Worm (Caenorhabditis elegans) whole organism, L1 larva: Measurements from ENCODE around the gene sec-31.
A peak's percentile ranks its signal among the peaks of the same experiment; 100 is the strongest.

Source experiments
- aha-1 ChIP-seq: fragments of 150-350 bp; optimal IDR thresholded peaks from 2 replicates; lab custom pipeline; 2014; ENCODE audit warnings: missing biosample characterization, missing genetic modification characterization
- blmp-1 ChIP-seq: fragments of 150-350 bp; optimal IDR thresholded peaks from 2 replicates; lab custom pipeline; 2014; ENCODE audit warnings: missing biosample characterization, missing genetic modification characterization
- ceh-8 ChIP-seq: fragments of 200-800 bp; sonication (Bioruptor generic); optimal IDR thresholded peaks from 2 replicates; lab custom pipeline; 2018; ENCODE audit warnings: mild to moderate bottlenecking, missing genetic modification characterization, moderate library complexity, missing compliant biosample characterization
- dpl-1 ChIP-seq, 3 experiments: fragments of 150-350 bp in 2 of 3; sonication (generic microtip) in 1 of 3; optimal IDR thresholded peaks; 2 replicates each; lab custom pipeline; 2014 to 2017; ENCODE audit warnings: missing biosample characterization in 3 of 3, missing genetic modification characterization in 3 of 3, missing genetic modification reagents in 3 of 3
- dsc-1 ChIP-seq: sonication (generic microtip); optimal IDR thresholded peaks from 2 replicates; lab custom pipeline; 2016; ENCODE audit warnings: mild to moderate bottlenecking, missing genetic modification characterization, missing compliant biosample characterization
- efl-1 ChIP-seq, 4 experiments: fragments of 150-350 bp; optimal IDR thresholded peaks in 3 of 4; peaks in 1 of 4; 1 replicate in 1 of 4; 2 replicates in 3 of 4; lab custom pipeline; 2014; ENCODE audit warnings: missing biosample characterization in 2 of 4, missing genetic modification characterization in 2 of 4, missing genetic modification reagents in 2 of 4
- efl-3 ChIP-seq: fragments of 200-800 bp; sonication (Bioruptor generic); optimal IDR thresholded peaks from 2 replicates; lab custom pipeline; 2018; ENCODE audit warnings: mild to moderate bottlenecking, missing genetic modification characterization, missing compliant biosample characterization
- egl-27 ChIP-seq, 2 experiments: fragments of 150-350 bp in 1 of 2; sonication (generic microtip); optimal IDR thresholded peaks; 3 replicates each; lab custom pipeline; 2017 to 2018; ENCODE audit warnings: missing biosample characterization in 2 of 2, missing genetic modification characterization in 2 of 2, missing genetic modification reagents in 2 of 2
- elt-2 ChIP-seq: sonication (generic microtip); optimal IDR thresholded peaks from 2 replicates; lab custom pipeline; 2016; ENCODE audit warnings: missing genetic modification characterization, mild to moderate bottlenecking, inconsistent platforms, missing compliant biosample characterization, missing genetic modification reagents
- elt-3 ChIP-seq, 6 experiments: fragments of 150-350 bp in 1 of 6; sonication (generic microtip); optimal IDR thresholded peaks; 2 replicates each; lab custom pipeline; 2017 to 2018; ENCODE audit warnings: missing biosample characterization in 6 of 6, missing genetic modification characterization in 6 of 6, inconsistent platforms in 1 of 6
- fkh-4 ChIP-seq: sonication (generic microtip); optimal IDR thresholded peaks from 2 replicates; lab custom pipeline; 2016; ENCODE audit warnings: missing compliant biosample characterization, missing genetic modification characterization, borderline replicate concordance
- fkh-8 ChIP-seq: sonication (generic microtip); optimal IDR thresholded peaks from 2 replicates; lab custom pipeline; 2016; ENCODE audit warnings: mild to moderate bottlenecking, missing genetic modification characterization, missing compliant biosample characterization
- grh-1 ChIP-seq: fragments of 200-800 bp; sonication (Bioruptor generic); IDR thresholded peaks from 2 replicates; pipeline ENCODE4 v1.3.6; 2022; ENCODE audit warnings: missing genetic modification reagents, missing genetic modification characterization, missing compliant biosample characterization
- hpl-2 ChIP-seq: fragments of 150-350 bp; optimal IDR thresholded peaks from 2 replicates; lab custom pipeline; 2014; ENCODE audit warnings: missing biosample characterization, missing genetic modification reagents, missing genetic modification characterization
- irx-1 ChIP-seq: sonication (generic microtip); optimal IDR thresholded peaks from 2 replicates; lab custom pipeline; 2016; ENCODE audit warnings: missing genetic modification characterization, missing compliant biosample characterization
- jun-1 ChIP-seq: fragments of 150-350 bp; optimal IDR thresholded peaks from 2 replicates; lab custom pipeline; 2014; ENCODE audit warnings: missing biosample characterization, missing genetic modification reagents, missing genetic modification characterization
- lin-14 ChIP-seq: fragments of 200-800 bp; sonication (Bioruptor generic); optimal IDR thresholded peaks from 2 replicates; lab custom pipeline; 2018; ENCODE audit warnings: mild to moderate bottlenecking, missing genetic modification characterization, moderate library complexity, missing compliant biosample characterization
- lin-15B ChIP-seq: fragments of 150-350 bp; sonication (generic microtip); optimal IDR thresholded peaks from 3 replicates; lab custom pipeline; 2014; ENCODE audit warnings: missing biosample characterization, missing genetic modification characterization
- lin-35 ChIP-seq, 2 experiments: fragments of 150-350 bp; optimal IDR thresholded peaks; 2 replicates each; lab custom pipeline; 2014; ENCODE audit warnings: missing biosample characterization in 2 of 2, missing genetic modification characterization in 2 of 2, missing genetic modification reagents in 2 of 2
- lin-39 ChIP-seq: fragments of 150-350 bp; optimal IDR thresholded peaks from 2 replicates; lab custom pipeline; 2014; ENCODE audit warnings: missing biosample characterization, missing genetic modification reagents, missing genetic modification characterization
- lir-3 ChIP-seq: sonication (generic microtip); optimal IDR thresholded peaks from 2 replicates; lab custom pipeline; 2016; ENCODE audit warnings: mild to moderate bottlenecking, missing genetic modification characterization, moderate library complexity, missing compliant biosample characterization; ENCODE audit not compliant: poor library complexity
- mab-9 ChIP-seq: fragments of 200-800 bp; sonication (Bioruptor generic); IDR thresholded peaks from 2 replicates; pipeline ENCODE4 v1.3.6; 2022; ENCODE audit warnings: missing genetic modification reagents, missing genetic modification characterization, missing compliant biosample characterization
- mdl-1 ChIP-seq, 2 experiments: fragments of 150-350 bp; optimal IDR thresholded peaks; 2 replicates each; lab custom pipeline; 2014 to 2017; ENCODE audit warnings: missing biosample characterization in 2 of 2, missing genetic modification characterization in 2 of 2, inconsistent platforms in 1 of 2
- mep-1 ChIP-seq: fragments of 150-350 bp; optimal IDR thresholded peaks from 2 replicates; lab custom pipeline; 2014; ENCODE audit warnings: missing biosample characterization, missing genetic modification characterization
- nhr-11 ChIP-seq: fragments of 150-350 bp; optimal IDR thresholded peaks from 2 replicates; lab custom pipeline; 2014; ENCODE audit warnings: missing biosample characterization, missing genetic modification characterization
- nhr-20 ChIP-seq: sonication (generic microtip); optimal IDR thresholded peaks from 2 replicates; lab custom pipeline; 2016; ENCODE audit warnings: mild to moderate bottlenecking, missing genetic modification characterization, missing compliant biosample characterization
- nhr-71 ChIP-seq: sonication (generic microtip); optimal IDR thresholded peaks from 2 replicates; lab custom pipeline; 2016; ENCODE audit warnings: mild to moderate bottlenecking, missing genetic modification characterization, moderate library complexity, missing compliant biosample characterization
- nhr-76 ChIP-seq: sonication (generic microtip); optimal IDR thresholded peaks from 2 replicates; lab custom pipeline; 2017; ENCODE audit warnings: missing biosample characterization, missing genetic modification characterization
- nhr-85 ChIP-seq: sonication (generic microtip); peaks from one replicate; lab custom pipeline; 2016; ENCODE audit warnings: missing genetic modification characterization, inconsistent platforms, missing compliant biosample characterization
- nhr-90 ChIP-seq: sonication (generic microtip); optimal IDR thresholded peaks from 2 replicates; lab custom pipeline; 2016; ENCODE audit warnings: mild to moderate bottlenecking, missing genetic modification characterization, missing compliant biosample characterization; ENCODE audit not compliant: poor library complexity
- pag-3 ChIP-seq: sonication (generic microtip); optimal IDR thresholded peaks from 2 replicates; lab custom pipeline; 2017; ENCODE audit warnings: missing genetic modification characterization, mild to moderate bottlenecking, missing compliant biosample characterization, antibody characterized with exemption, borderline replicate concordance; ENCODE audit not compliant: insufficient read depth
- pax-3 ChIP-seq: fragments of 200-800 bp; sonication (Bioruptor generic); optimal IDR thresholded peaks from 2 replicates; lab custom pipeline; 2018; ENCODE audit warnings: mild to moderate bottlenecking, missing genetic modification characterization, moderate library complexity, missing compliant biosample characterization
- pqm-1 ChIP-seq: sonication (generic microtip); optimal IDR thresholded peaks from 3 replicates; lab custom pipeline; 2017; ENCODE audit warnings: missing biosample characterization, missing genetic modification characterization
- rnt-1 ChIP-seq: sonication (generic microtip); optimal IDR thresholded peaks from 2 replicates; lab custom pipeline; 2016; ENCODE audit warnings: mild to moderate bottlenecking, missing genetic modification characterization, moderate library complexity, missing compliant biosample characterization
- skn-1 ChIP-seq: fragments of 150-350 bp; optimal IDR thresholded peaks from 2 replicates; lab custom pipeline; 2014; ENCODE audit warnings: missing biosample characterization, missing genetic modification characterization
- snu-23 ChIP-seq: sonication (generic microtip); optimal IDR thresholded peaks from 2 replicates; lab custom pipeline; 2016; ENCODE audit warnings: missing genetic modification characterization, missing compliant biosample characterization
- sptf-1 ChIP-seq: fragments of 150-350 bp; optimal IDR thresholded peaks from 2 replicates; lab custom pipeline; 2014; ENCODE audit warnings: missing biosample characterization, missing genetic modification characterization
- sup-37 ChIP-seq: fragments of 200-800 bp; sonication (Bioruptor generic); optimal IDR thresholded peaks from 2 replicates; lab custom pipeline; 2018; ENCODE audit warnings: mild to moderate bottlenecking, missing genetic modification characterization, missing compliant biosample characterization
- swsn-7 ChIP-seq: sonication (generic microtip); optimal IDR thresholded peaks from 2 replicates; lab custom pipeline; 2016; ENCODE audit warnings: missing genetic modification characterization, missing compliant biosample characterization
- tlp-1 ChIP-seq: fragments of 150-350 bp; optimal IDR thresholded peaks from 2 replicates; lab custom pipeline; 2014; ENCODE audit warnings: missing biosample characterization, missing genetic modification characterization
- unc-86 ChIP-seq: sonication (generic microtip); optimal IDR thresholded peaks from 2 replicates; lab custom pipeline; 2016; ENCODE audit warnings: missing genetic modification characterization, missing compliant biosample characterization
- unc-98 ChIP-seq: fragments of 200-800 bp; sonication (Bioruptor generic); IDR thresholded peaks from 2 replicates; pipeline ENCODE4 v1.3.6; 2022; ENCODE audit warnings: missing genetic modification characterization, missing compliant biosample characterization
- vab-15 ChIP-seq: sonication (generic microtip); optimal IDR thresholded peaks from 2 replicates; lab custom pipeline; 2017; ENCODE audit warnings: missing genotype, mild to moderate bottlenecking, missing genetic modification characterization, missing compliant biosample characterization
- zag-1 ChIP-seq: fragments of 150-350 bp; optimal IDR thresholded peaks from 2 replicates; lab custom pipeline; 2014; ENCODE audit warnings: missing biosample characterization, missing genetic modification characterization

sec-31 gene

ce11 chrIV:11372366-11372997, 890 bp upstream of the sec-31 start, which contains the start of gene cbd-1:
Gene cbd-1, plus strand, starts transcription at chrIV:11372991.
- no peak for TF ChIP-seq nhr-11
- TF ChIP-seq zag-1, result no peak
- TF ChIP-seq aha-1 (tag; lab: Kevin White, UChicago), result no peak
- no peak for TF ChIP-seq irx-1 (tag; lab: Kevin White, UChicago)
- no peak for TF ChIP-seq vab-15 (tag; lab: Kevin White, UChicago)
- TF ChIP-seq fkh-4, result no peak
- TF ChIP-seq snu-23 (GFP tag; lab: Kevin White, UChicago), result no peak
- TF ChIP-seq hpl-2, result no peak
- TF ChIP-seq sptf-1, result no peak
- TF ChIP-seq swsn-7 (tag; lab: Kevin White, UChicago), result no peak
- no peak for TF ChIP-seq elt-3 (tag; optimal IDR thresholded peaks at IDR 0.05; lab: Kevin White, UChicago)
- TF ChIP-seq jun-1, result no peak
- no peak for TF ChIP-seq unc-98
- TF ChIP-seq egl-27 (tag; optimal IDR thresholded peaks at IDR 0.05; lab: Kevin White, UChicago), result no peak
- TF ChIP-seq dpl-1 (GFP tag; optimal IDR thresholded peaks at IDR 0.05; lab: Kevin White, UChicago), result no peak
- TF ChIP-seq sup-37, result no peak
- TF ChIP-seq tlp-1 (tag; lab: Kevin White, UChicago), result no peak
- TF ChIP-seq pag-3, result no peak
- TF ChIP-seq lir-3, result no peak
- no peak for TF ChIP-seq mab-9 (GFP tag; lab: Robert Waterston, UW)

- TF ChIP-seq efl-3 (GFP tag; lab: Kevin White, UChicago) (no peak), nhr-20 (tag; lab: Kevin White, UChicago) (peak; percentile 22), nhr-76 (no peak), mdl-1 (tag; optimal IDR thresholded peaks at IDR 0.05; lab: Kevin White, UChicago) (no peak), efl-1 (optimal IDR thresholded peaks at IDR 0.05; lab: Kevin White, UChicago) (peak; percentile 16 to 29), efl-1 (GFP tag; optimal IDR thresholded peaks at IDR 0.05 in 1 of 2; lab: Kevin White, UChicago) (peak in 1 of 2 experiments; percentile 91), lin-15B (tag; lab: Kevin White, UChicago) (no peak), rnt-1 (no peak), pqm-1 (tag; lab: Kevin White, UChicago) (no peak), grh-1 (no peak), nhr-85 (tag; lab: Kevin White, UChicago) (peak; percentile 79), nhr-71 (tag; lab: Kevin White, UChicago) (peak; percentile 17), blmp-1 (tag; lab: Kevin White, UChicago) (peak; percentile 23), snu-23 (GFP tag; lab: Kevin White, UChicago) (peak; percentile 8), pax-3 (tag; lab: Kevin White, UChicago) (no peak), nhr-90 (peak; percentile 2), lin-14 (GFP tag; lab: Kevin White, UChicago) (peak; percentile 38), irx-1 (tag; lab: Kevin White, UChicago) (no peak), ceh-8 (no peak), mep-1 (tag; lab: Kevin White, UChicago) (peak; percentile 34), dsc-1 (no peak), lin-35 (GFP tag; optimal IDR thresholded peaks at IDR 0.05; lab: Kevin White, UChicago) (peak in 1 of 2 experiments; percentile 63), unc-86 (tag; lab: Kevin White, UChicago) (no peak), zag-1 (no peak), hpl-2 (peak; percentile 43), fkh-8 (no peak), lin-39 (no peak), skn-1 (tag; lab: Kevin White, UChicago) (no peak), elt-2 (tag; lab: Kevin White, UChicago) (no peak)
These were observed 7.6 kb downstream of the sec-31 start for ce11 chrIV:11363806-11364562.
